Worm (Caenorhabditis elegans): ENCODE results near the gene C27C12.4.

C27C12.4 gene

DNA sequence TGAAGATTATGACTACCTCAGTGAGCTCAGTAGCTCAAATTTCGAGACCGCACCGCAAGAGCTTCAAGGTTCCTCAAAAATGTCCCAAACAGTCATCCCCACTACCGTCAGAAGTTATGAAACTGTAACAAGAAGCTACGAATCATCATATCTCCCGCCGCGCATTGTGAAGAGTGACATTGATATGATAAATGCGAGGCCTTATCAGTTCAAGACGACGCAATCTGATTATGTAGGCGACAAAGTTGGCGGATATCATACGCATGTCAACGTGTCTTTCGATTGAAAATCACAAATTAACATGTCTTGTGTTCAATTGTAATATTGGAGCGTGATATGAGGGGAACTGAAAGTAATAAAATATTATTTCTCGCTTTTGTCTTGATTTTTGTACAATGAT is 46.6 kb downstream of the C27C12.4 start:
- TF ChIP-seq elt-3 (tag; optimal IDR thresholded peaks at IDR 0.05) (peak in 1 of 6 experiments; percentile 54), dpl-1 (GFP tag; optimal IDR thresholded peaks at IDR 0.05) (no peak)

ce11 chrX:14903424-14903823 is 49.5 kb downstream of the C27C12.4 start:
- TF ChIP-seq elt-3 (tag; optimal IDR thresholded peaks at IDR 0.05) (peak in 4 of 6 experiments; percentile 7 to 49 (median 24)), mdl-1 (tag; optimal IDR thresholded peaks at IDR 0.05) (no peak), sox-4 (tag; optimal IDR thresholded peaks at IDR 0.05) (no peak), blmp-1 (tag; optimal IDR thresholded peaks at IDR 0.05) (peak; percentile 32), C04F5.9 (tag; optimal IDR thresholded peaks at IDR 0.05) (no peak)

ce11 chrX:14905161-14905560 is 51.3 kb downstream of the C27C12.4 start, which contains the start of gene hex-5:
Gene hex-5, minus strand, starts transcription at chrX:14905261.
- TF ChIP-seq ceh-63 (GFP tag; optimal IDR thresholded peaks at IDR 0.05) (no peak), lsy-2 (tag; optimal IDR thresholded peaks at IDR 0.05) (no peak), ztf-4 (tag; optimal IDR thresholded peaks at IDR 0.05) (no peak), sup-37 (GFP tag; optimal IDR thresholded peaks at IDR 0.05) (no peak), alr-1 (tag; optimal IDR thresholded peaks at IDR 0.05; ENCODE audit: borderline replicate concordance) (no peak), dpl-1 (GFP tag; optimal IDR thresholded peaks at IDR 0.05) (no peak), egl-27 (tag; optimal IDR thresholded peaks at IDR 0.05) (no peak), irx-1 (tag; optimal IDR thresholded peaks at IDR 0.05) (no peak), ceh-88 (GFP tag; IDR thresholded peaks at IDR 0.05) (no peak), ets-5 (GFP tag; IDR thresholded peaks at IDR 0.05) (no peak), nhr-20 (tag; optimal IDR thresholded peaks at IDR 0.05) (no peak), rnt-1 (tag; optimal IDR thresholded peaks at IDR 0.05) (no peak), nhr-12 (tag; optimal IDR thresholded peaks at IDR 0.05) (no peak), nhr-47 (tag; optimal IDR thresholded peaks at IDR 0.05) (no peak), nhr-85 (tag) (no peak), swsn-7 (tag; optimal IDR thresholded peaks at IDR 0.05) (no peak), ztf-11 (tag; optimal IDR thresholded peaks at IDR 0.05) (no peak), nhr-77 (tag; optimal IDR thresholded peaks at IDR 0.05) (no peak), ceh-82 (tag; optimal IDR thresholded peaks at IDR 0.05) (no peak), xbp-1 (tag; optimal IDR thresholded peaks at IDR 0.05) (no peak)
